Worm (Caenorhabditis elegans) whole organism, L3 larva: ENCODE results near the gene F45E1.1.

Experiments used
- aly-2 ChIP-seq: fragments of 150-350 bp; optimal IDR thresholded peaks from 2 replicates; lab custom pipeline; 2014; ENCODE audit warnings: missing biosample characterization, missing genetic modification characterization
- lin-15B ChIP-seq: fragments of 150-350 bp; optimal IDR thresholded peaks from 2 replicates; lab custom pipeline; 2014; ENCODE audit warnings: missing biosample characterization, missing genetic modification characterization
- nhr-11 ChIP-seq: fragments of 150-350 bp; optimal IDR thresholded peaks from 2 replicates; lab custom pipeline; 2014; ENCODE audit warnings: missing biosample characterization, missing genetic modification characterization
- nhr-67 ChIP-seq: fragments of 150-350 bp; optimal IDR thresholded peaks from 2 replicates; lab custom pipeline; 2014; ENCODE audit warnings: missing biosample characterization, missing genetic modification characterization
- nhr-77 ChIP-seq: fragments of 150-350 bp; optimal IDR thresholded peaks from 2 replicates; lab custom pipeline; 2014; ENCODE audit warnings: missing biosample characterization, missing genetic modification characterization

ce11 chrX:7968537-7968936 lies 34.9 kb upstream of the F45E1.1 start:
- no peak for TF ChIP-seq nhr-77 (tag; lab: Kevin White, UChicago)
- no peak for TF ChIP-seq nhr-67 (tag; lab: Kevin White, UChicago)
- no peak for TF ChIP-seq lin-15B (tag; lab: Kevin White, UChicago)
- TF ChIP-seq aly-2 (tag; lab: Kevin White, UChicago), result no peak
- no peak for TF ChIP-seq nhr-11 (tag; lab: Kevin White, UChicago)
